Worm (Caenorhabditis elegans): ENCODE data around the gene C07G2.5.

Gene C07G2.5

DNA sequence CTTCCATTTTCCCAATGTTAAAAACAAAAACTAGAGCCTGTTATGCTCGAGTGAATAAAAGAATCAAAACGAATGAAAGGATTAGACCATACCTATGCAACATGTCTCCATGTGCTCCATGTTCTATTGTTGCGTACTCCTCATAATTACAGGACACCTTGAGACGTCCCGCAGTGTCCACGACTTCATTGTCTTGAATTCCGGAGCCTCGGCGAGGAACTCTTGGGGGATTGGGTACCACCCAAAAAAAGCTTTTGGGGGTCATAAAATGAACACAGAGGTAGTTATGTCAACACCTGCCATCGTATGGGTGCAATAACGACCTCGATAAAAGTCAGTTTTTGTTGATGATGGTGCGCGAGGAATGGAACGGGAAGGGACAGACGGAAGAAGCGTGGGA, 43.9 kb downstream of the C07G2.5 start:
- TF ChIP-seq sptf-2 (GFP tag; optimal IDR thresholded peaks at IDR 0.05), result no peak
- TF ChIP-seq lin-26 (GFP tag; IDR thresholded peaks at IDR 0.05), result 0 out of 2 replicates have a peak, but pooled peaks have one; percentile 19
- TF ChIP-seq ceh-58 (GFP tag; IDR thresholded peaks at IDR 0.05), result no peak
- no peak for TF ChIP-seq ztf-22 (GFP tag; optimal IDR thresholded peaks at IDR 0.05)

DNA sequence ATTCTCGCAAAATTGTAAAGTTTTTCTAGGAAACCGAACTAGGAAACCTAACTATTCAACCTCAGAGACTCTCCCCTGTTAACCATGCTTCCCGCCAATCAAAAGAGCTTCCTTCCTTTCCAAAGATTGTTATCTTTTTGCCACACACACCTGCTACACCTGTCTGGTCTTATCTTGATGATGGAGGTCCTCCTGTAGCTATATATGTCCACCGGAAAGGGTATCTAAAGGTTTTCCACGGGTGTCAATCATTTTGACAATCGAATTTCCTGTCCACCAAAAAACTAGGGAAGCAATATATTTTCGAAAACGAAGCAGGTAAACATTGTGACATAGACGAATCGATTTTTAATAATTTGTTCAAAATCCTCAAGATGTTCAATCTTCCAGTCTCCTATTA, 45.1 kb downstream of the C07G2.5 start:
- TF ChIP-seq F39B2.1 (GFP tag; IDR thresholded peaks at IDR 0.05), result no peak
- no peak for TF ChIP-seq ztf-18 (tag; optimal IDR thresholded peaks at IDR 0.05)
- TF ChIP-seq unc-62 (GFP tag; optimal IDR thresholded peaks at IDR 0.05), result peak; percentile 89
- no peak for TF ChIP-seq B0035.1 (tag; optimal IDR thresholded peaks at IDR 0.05)
- TF ChIP-seq T26A5.8 (tag; optimal IDR thresholded peaks at IDR 0.05), result no peak
- no peak for TF ChIP-seq tlf-1 (GFP tag; optimal IDR thresholded peaks at IDR 0.05)

DNA sequence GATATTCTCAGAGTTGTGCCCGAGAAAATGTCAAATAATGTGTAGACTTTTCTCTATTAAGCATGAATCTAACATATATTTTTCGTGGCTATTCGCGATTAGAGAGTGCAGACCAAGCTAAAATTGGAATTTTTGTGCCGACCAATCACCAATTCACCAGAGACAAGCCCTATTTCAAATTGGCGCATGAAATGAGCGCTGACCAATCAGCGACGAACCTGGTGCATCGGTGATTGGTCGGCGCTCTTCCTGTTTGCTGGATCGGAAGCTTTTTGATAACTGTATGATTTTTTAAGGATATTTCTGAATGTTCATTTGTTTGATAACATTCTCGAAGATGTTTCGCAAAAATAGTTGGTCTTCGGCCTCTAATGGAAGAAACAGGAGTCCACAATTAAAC, 45.5 kb downstream of the C07G2.5 start:
- TF ChIP-seq zfh-2 (GFP tag; conservative IDR thresholded peaks at IDR 0.05), result no peak
- TF ChIP-seq ztf-25 (GFP tag; IDR thresholded peaks at IDR 0.05), result 0 out of 2 replicates have a peak, but pooled peaks have one; percentile 9

DNA sequence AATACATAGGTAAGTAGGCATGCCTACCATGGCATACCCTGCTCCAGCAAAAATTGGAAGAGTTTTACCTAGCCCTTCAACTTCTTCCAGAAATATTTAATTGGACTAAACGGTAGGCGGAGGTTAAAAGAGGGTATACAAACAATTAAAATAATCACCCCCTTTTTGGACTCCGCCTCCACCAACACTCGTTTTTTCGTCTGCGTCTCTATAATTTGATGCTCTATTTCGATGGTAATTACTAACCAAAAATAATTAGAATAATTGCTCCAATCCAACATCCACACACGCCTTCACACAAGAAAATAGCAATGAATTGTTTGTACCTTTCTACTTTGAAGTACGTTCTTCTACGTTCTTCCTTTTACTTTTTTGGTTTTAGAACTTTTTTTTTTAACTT, 46.1 kb downstream of the C07G2.5 start:
- TF ChIP-seq xnd-1 (tag; optimal IDR thresholded peaks at IDR 0.05) (no peak), K11D2.4 (GFP tag; IDR thresholded peaks at IDR 0.05) (no peak), madf-8 (GFP tag; conservative IDR thresholded peaks at IDR 0.05) (no peak), tlf-1 (GFP tag; optimal IDR thresholded peaks at IDR 0.05) (no peak), pbrm-1 (GFP tag; IDR thresholded peaks at IDR 0.05) (no peak), rpc-1 (optimal IDR thresholded peaks at IDR 0.05) (no peak), rpc-1 (tag; optimal IDR thresholded peaks at IDR 0.05) (no peak), egrh-3 (GFP tag; IDR thresholded peaks at IDR 0.05) (no peak), F10E7.11 (tag; optimal IDR thresholded peaks at IDR 0.05) (no peak), tbx-9 (tag; optimal IDR thresholded peaks at IDR 0.05; ENCODE audit: borderline replicate concordance) (no peak), B0336.3 (GFP tag; IDR thresholded peaks at IDR 0.05) (no peak), athp-1 (tag; optimal IDR thresholded peaks at IDR 0.05) (no peak)

DNA sequence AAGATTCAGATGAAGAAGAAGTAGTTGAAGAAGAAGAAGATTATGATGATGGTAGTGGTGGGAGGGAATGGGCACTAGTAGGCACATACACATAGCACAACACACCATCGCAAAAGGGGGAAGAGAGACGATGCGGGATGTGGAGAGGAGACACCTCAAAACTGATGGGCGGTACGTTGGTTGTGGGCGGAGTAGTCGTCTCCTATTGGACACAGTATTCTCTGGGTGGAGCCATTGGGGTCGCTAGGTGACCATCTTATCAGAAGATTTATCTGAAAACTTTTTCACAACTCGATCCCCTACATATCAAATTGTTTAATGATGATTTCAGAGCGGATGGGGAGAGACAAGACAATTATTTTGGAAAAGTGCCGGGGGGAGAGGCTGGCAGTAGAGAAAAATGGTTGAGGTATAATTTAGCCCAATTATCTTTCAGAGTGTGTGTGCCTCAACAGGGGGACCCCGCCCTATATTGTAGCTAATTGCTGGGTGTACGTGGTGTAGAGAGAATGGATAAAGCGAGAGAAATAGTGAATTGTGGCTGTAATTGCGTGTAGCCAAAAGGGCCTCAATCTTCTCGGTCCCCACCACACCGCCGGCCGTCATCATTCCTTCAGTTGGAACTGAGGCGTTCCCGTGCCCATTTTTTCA, 47.9 kb downstream of the C07G2.5 start:
- TF ChIP-seq athp-1 (tag; optimal IDR thresholded peaks at IDR 0.05) (no peak), F57A8.1 (GFP tag; optimal IDR thresholded peaks at IDR 0.05) (no peak), ccch-3 (GFP tag; optimal IDR thresholded peaks at IDR 0.05) (no peak), snpc-4 (GFP tag; optimal IDR thresholded peaks at IDR 0.05) (no peak), snpc-4 (tag; optimal IDR thresholded peaks at IDR 0.05) (no peak), D2030.7 (GFP tag; IDR thresholded peaks at IDR 0.05) (no peak), dpl-1 (GFP tag; optimal IDR thresholded peaks at IDR 0.05) (no peak), ceh-27 (GFP tag; optimal IDR thresholded peaks at IDR 0.05) (no peak), Y53G8AR.9 (GFP tag; conservative IDR thresholded peaks at IDR 0.05) (no peak), lin-35 (GFP tag; optimal IDR thresholded peaks at IDR 0.05) (no peak), lin-54 (GFP tag; optimal IDR thresholded peaks at IDR 0.05) (no peak), ztf-22 (GFP tag; optimal IDR thresholded peaks at IDR 0.05) (no peak), lsy-27 (tag; optimal IDR thresholded peaks at IDR 0.05; ENCODE audit: borderline replicate concordance, insufficient read depth) (no peak), ztf-3 (GFP tag; optimal IDR thresholded peaks at IDR 0.05) (no peak), ceh-91 (GFP tag; IDR thresholded peaks at IDR 0.05) (no peak)
